Fruit fly (Drosophila melanogaster) whole organism, embryonic: Measurements from ENCODE around the gene wit.

ENCODE experiments used
- Adf1 ChIP-seq: fragments of 200-800 bp; sonication (Bioruptor generic); IDR thresholded peaks from 2 replicates; pipeline ENCODE4 v1.3.6; 2022; ENCODE audit warnings: missing biosample characterization, missing genetic modification characterization
- Atf-2 ChIP-seq: fragments of 200-800 bp; sonication (Bioruptor generic); optimal IDR thresholded peaks from 2 replicates; lab custom pipeline; 2016; ENCODE audit warnings: missing biosample characterization, missing genetic modification characterization
- BEAF-32 ChIP-seq: fragments of 200-800 bp; sonication (Bioruptor generic); optimal IDR thresholded peaks from 3 replicates; lab custom pipeline; 2017; ENCODE audit warnings: missing biosample characterization, missing genetic modification characterization, mild to moderate bottlenecking, moderate library complexity, missing genetic modification reagents
- Blimp-1 ChIP-seq: fragments of 200-800 bp; sonication (Bioruptor generic); optimal IDR thresholded peaks from 3 replicates; lab custom pipeline; 2018; ENCODE audit warnings: missing biosample characterization, missing genetic modification characterization, mild to moderate bottlenecking, moderate library complexity, missing genetic modification reagents
- CG10209 ChIP-seq: fragments of 200-800 bp; sonication (Bioruptor generic); optimal IDR thresholded peaks from 3 replicates; lab custom pipeline; 2017; ENCODE audit warnings: missing biosample characterization, mild to moderate bottlenecking, missing genetic modification characterization, missing genetic modification reagents
- CG11504 ChIP-seq: fragments of 200-800 bp; sonication (Bioruptor generic); optimal IDR thresholded peaks from 3 replicates; lab custom pipeline; 2019; ENCODE audit warnings: missing biosample characterization, mild to moderate bottlenecking, missing genetic modification characterization, moderate library complexity
- CG13894 ChIP-seq: fragments of 200-800 bp; sonication (Bioruptor generic); optimal IDR thresholded peaks from 3 replicates; lab custom pipeline; 2018; ENCODE audit warnings: missing biosample characterization, mild to moderate bottlenecking, missing genetic modification characterization, moderate library complexity
- CG15514 ChIP-seq: fragments of 200-800 bp; sonication (Bioruptor generic); optimal IDR thresholded peaks from 3 replicates; lab custom pipeline; 2017; ENCODE audit warnings: missing biosample characterization, missing genetic modification characterization, mild to moderate bottlenecking, moderate library complexity, missing genetic modification reagents
- CG17802 ChIP-seq: fragments of 200-800 bp; sonication (Bioruptor generic); optimal IDR thresholded peaks from 2 replicates; lab custom pipeline; 2018; ENCODE audit warnings: missing biosample characterization, mild to moderate bottlenecking, missing genetic modification characterization, moderate library complexity
- CG1792 ChIP-seq: fragments of 200-800 bp; sonication (Bioruptor generic); optimal IDR thresholded peaks from 2 replicates; lab custom pipeline; 2016; ENCODE audit warnings: missing biosample characterization, missing genetic modification characterization
- CG2875 ChIP-seq: fragments of 200-800 bp; sonication (Bioruptor generic); optimal IDR thresholded peaks from 2 replicates; lab custom pipeline; 2017; ENCODE audit warnings: missing biosample characterization, mild to moderate bottlenecking, missing genetic modification characterization, missing genetic modification reagents
- CG2889 ChIP-seq: fragments of 200-800 bp; sonication (Bioruptor generic); IDR thresholded peaks from 3 replicates; pipeline ENCODE4 v1.3.6; 2022; ENCODE audit warnings: missing biosample characterization, missing genetic modification characterization
- CG31224 ChIP-seq: fragments of 200-800 bp; sonication (Bioruptor generic); IDR thresholded peaks from 2 replicates; pipeline ENCODE4 v1.3.6; 2022; ENCODE audit warnings: missing biosample characterization, missing genetic modification characterization
- CG34224 ChIP-seq: fragments of 200-800 bp; sonication (Bioruptor generic); IDR thresholded peaks from 3 replicates; pipeline ENCODE4 v1.3.6; 2022; ENCODE audit warnings: missing biosample characterization, missing genetic modification characterization; ENCODE audit not compliant: partially characterized antibody
- CG34422 ChIP-seq: fragments of 200-800 bp; sonication (Bioruptor generic); IDR thresholded peaks from 3 replicates; pipeline ENCODE4 v1.3.6; 2022; ENCODE audit warnings: missing biosample characterization, missing genetic modification characterization
- CG43689 ChIP-seq: fragments of 200-800 bp; sonication (Bioruptor generic); IDR thresholded peaks from 2 replicates; pipeline ENCODE4 v1.3.6; 2022; ENCODE audit warnings: missing biosample characterization, missing genetic modification characterization
- CG4707 ChIP-seq: fragments of 200-800 bp; sonication (Bioruptor generic); optimal IDR thresholded peaks from 2 replicates; lab custom pipeline; 2018; ENCODE audit warnings: missing biosample characterization, mild to moderate bottlenecking, missing genetic modification characterization, moderate library complexity
- CG6175 ChIP-seq: fragments of 200-800 bp; sonication (Bioruptor generic); IDR thresholded peaks from 3 replicates; pipeline ENCODE4 v1.3.6; 2022; ENCODE audit warnings: missing biosample characterization, missing genetic modification characterization
- CG7556 ChIP-seq: fragments of 200-800 bp; sonication (Bioruptor generic); optimal IDR thresholded peaks from 2 replicates; lab custom pipeline; 2017; ENCODE audit warnings: missing biosample characterization, mild to moderate bottlenecking, missing genetic modification characterization
- CG8924 ChIP-seq: fragments of 200-800 bp; optimal IDR thresholded peaks from 3 replicates; lab custom pipeline; 2019; ENCODE audit warnings: missing biosample characterization, mild to moderate bottlenecking, missing genetic modification characterization, moderate library complexity
- CG9215 ChIP-seq: fragments of 200-800 bp; sonication (Bioruptor generic); IDR thresholded peaks from 2 replicates; pipeline ENCODE4 v1.3.6; 2022; ENCODE audit warnings: missing biosample characterization, missing genetic modification characterization
- CG9609 ChIP-seq: fragments of 200-800 bp; sonication (Bioruptor generic); optimal IDR thresholded peaks from 3 replicates; lab custom pipeline; 2016; ENCODE audit warnings: missing biosample characterization, missing genetic modification characterization
- Camta ChIP-seq: fragments of 200-800 bp; sonication (Bioruptor generic); optimal IDR thresholded peaks from 2 replicates; lab custom pipeline; 2016; ENCODE audit warnings: missing biosample characterization, missing genetic modification characterization
- CoRest ChIP-seq: fragments of 200-800 bp; sonication (Bioruptor generic); optimal IDR thresholded peaks from 3 replicates; lab custom pipeline; 2018; ENCODE audit warnings: missing biosample characterization, mild to moderate bottlenecking, missing genetic modification characterization, moderate library complexity
- Dfd ChIP-seq, 2 experiments: fragments of >200 bp; optimal IDR thresholded peaks; 2 replicates each; lab custom pipeline; 2017; ENCODE audit warnings: missing biosample characterization in 2 of 2, missing genetic modification characterization in 2 of 2
- E2f1 ChIP-seq: fragments of 200-800 bp; sonication (Bioruptor generic); IDR thresholded peaks from 2 replicates; pipeline ENCODE4 v1.3.6; 2022; ENCODE audit warnings: missing biosample characterization, missing genetic modification characterization
- Gsc ChIP-seq: fragments of 200-800 bp; sonication (Bioruptor generic); IDR thresholded peaks from 2 replicates; pipeline ENCODE4 v1.3.6; 2022; ENCODE audit warnings: missing biosample characterization, missing genetic modification characterization
- Gug ChIP-seq: fragments of 200-800 bp; sonication (Bioruptor generic); IDR thresholded peaks from 4 replicates; pipeline ENCODE4 v1.3.6; 2022; ENCODE audit warnings: missing biosample characterization, missing genetic modification characterization
- H2.0 ChIP-seq: fragments of 200-800 bp; sonication (Bioruptor generic); IDR thresholded peaks from 2 replicates; pipeline ENCODE4 v1.3.6; 2022; ENCODE audit warnings: missing biosample characterization, missing genetic modification characterization
- HHEX ChIP-seq: fragments of 200-800 bp; sonication (Bioruptor generic); optimal IDR thresholded peaks from 3 replicates; lab custom pipeline; 2017; ENCODE audit warnings: missing biosample characterization, mild to moderate bottlenecking, missing genetic modification characterization, missing genetic modification reagents
- Lpt ChIP-seq: fragments of >200 bp; optimal IDR thresholded peaks from 2 replicates; lab custom pipeline; 2018; ENCODE audit warnings: missing biosample characterization, missing genetic modification characterization
- MTF-1 ChIP-seq: fragments of 200-800 bp; sonication (Bioruptor generic); optimal IDR thresholded peaks from 2 replicates; lab custom pipeline; 2018; ENCODE audit warnings: missing biosample characterization, mild to moderate bottlenecking, missing genetic modification characterization, borderline replicate concordance
- Mad ChIP-seq: fragments of 200-800 bp; sonication (Bioruptor generic); optimal IDR thresholded peaks from 2 replicates; lab custom pipeline; 2016; ENCODE audit warnings: missing biosample characterization, missing genetic modification characterization
- Optix ChIP-seq: fragments of 200-800 bp; sonication (Bioruptor generic); IDR thresholded peaks from 3 replicates; pipeline ENCODE4 v1.3.6; 2022; ENCODE audit warnings: missing biosample characterization, missing genetic modification characterization
- chinmo ChIP-seq: fragments of 200-800 bp; sonication (Bioruptor generic); IDR thresholded peaks from 4 replicates; pipeline ENCODE4 v1.3.6; 2022; ENCODE audit warnings: missing biosample characterization, missing genetic modification characterization; ENCODE audit not compliant: partially characterized antibody
- croc ChIP-seq: fragments of 200-800 bp; sonication (Bioruptor generic); conservative IDR thresholded peaks from 3 replicates; pipeline ENCODE4 v1.3.6; 2022; ENCODE audit warnings: missing biosample characterization, missing genetic modification characterization
- gfzf ChIP-seq: fragments of 200-800 bp; sonication (Bioruptor generic); optimal IDR thresholded peaks from 2 replicates; lab custom pipeline; 2016; ENCODE audit warnings: missing biosample characterization, mild to moderate bottlenecking, missing genetic modification characterization, moderate library complexity
- her ChIP-seq: fragments of 200-800 bp; sonication (Bioruptor generic); optimal IDR thresholded peaks from 2 replicates; lab custom pipeline; 2016; ENCODE audit warnings: missing biosample characterization, missing genetic modification characterization
- lbe ChIP-seq: fragments of 200-800 bp; sonication (Bioruptor generic); optimal IDR thresholded peaks from 2 replicates; lab custom pipeline; 2016; ENCODE audit warnings: missing biosample characterization, mild to moderate bottlenecking, missing genetic modification characterization
- lola ChIP-seq, 3 experiments: fragments of >200 bp in 2 of 3; fragments of 200-800 bp in 1 of 3; sonication (Bioruptor generic) in 1 of 3; optimal IDR thresholded peaks; 2 replicates each; lab custom pipeline; 2017 to 2019; ENCODE audit warnings: missing biosample characterization in 3 of 3, missing genetic modification characterization in 3 of 3, mild to moderate bottlenecking in 1 of 3, moderate library complexity in 1 of 3
- luna ChIP-seq: fragments of 200-800 bp; sonication (Bioruptor generic); optimal IDR thresholded peaks from 2 replicates; lab custom pipeline; 2016; ENCODE audit warnings: missing biosample characterization, missing genetic modification characterization
- mirr ChIP-seq: fragments of 200-800 bp; sonication (Bioruptor generic); optimal IDR thresholded peaks from 3 replicates; lab custom pipeline; 2018; ENCODE audit warnings: missing biosample characterization, mild to moderate bottlenecking, missing genetic modification characterization
- nerfin-1 ChIP-seq: fragments of 200-800 bp; sonication (Bioruptor generic); optimal IDR thresholded peaks from 3 replicates; lab custom pipeline; 2019; ENCODE audit warnings: missing biosample characterization, mild to moderate bottlenecking, missing genetic modification characterization, moderate library complexity
- oc ChIP-seq: fragments of 200-800 bp; sonication (Bioruptor generic); optimal IDR thresholded peaks from 2 replicates; lab custom pipeline; 2018; ENCODE audit warnings: missing biosample characterization, mild to moderate bottlenecking, missing genetic modification characterization, moderate library complexity
- phol ChIP-seq: fragments of 200-800 bp; sonication (Bioruptor generic); optimal IDR thresholded peaks from 3 replicates; lab custom pipeline; 2018; ENCODE audit warnings: missing biosample characterization, mild to moderate bottlenecking, missing genetic modification characterization, moderate library complexity
- sisA ChIP-seq: fragments of 200-800 bp; sonication (Bioruptor generic); IDR thresholded peaks from 2 replicates; pipeline ENCODE4 v1.3.6; 2022; ENCODE audit warnings: missing biosample characterization, missing genetic modification characterization
- ssp ChIP-seq: fragments of 200-800 bp; sonication (Bioruptor generic); IDR thresholded peaks from 2 replicates; pipeline ENCODE4 v1.3.6; 2022; ENCODE audit warnings: missing biosample characterization, missing genetic modification characterization
- twi ChIP-seq: fragments of 200-800 bp; optimal IDR thresholded peaks from 2 replicates; lab custom pipeline; 2019; ENCODE audit warnings: missing biosample characterization, mild to moderate bottlenecking, missing genetic modification characterization, moderate library complexity

The wit gene

DNA sequence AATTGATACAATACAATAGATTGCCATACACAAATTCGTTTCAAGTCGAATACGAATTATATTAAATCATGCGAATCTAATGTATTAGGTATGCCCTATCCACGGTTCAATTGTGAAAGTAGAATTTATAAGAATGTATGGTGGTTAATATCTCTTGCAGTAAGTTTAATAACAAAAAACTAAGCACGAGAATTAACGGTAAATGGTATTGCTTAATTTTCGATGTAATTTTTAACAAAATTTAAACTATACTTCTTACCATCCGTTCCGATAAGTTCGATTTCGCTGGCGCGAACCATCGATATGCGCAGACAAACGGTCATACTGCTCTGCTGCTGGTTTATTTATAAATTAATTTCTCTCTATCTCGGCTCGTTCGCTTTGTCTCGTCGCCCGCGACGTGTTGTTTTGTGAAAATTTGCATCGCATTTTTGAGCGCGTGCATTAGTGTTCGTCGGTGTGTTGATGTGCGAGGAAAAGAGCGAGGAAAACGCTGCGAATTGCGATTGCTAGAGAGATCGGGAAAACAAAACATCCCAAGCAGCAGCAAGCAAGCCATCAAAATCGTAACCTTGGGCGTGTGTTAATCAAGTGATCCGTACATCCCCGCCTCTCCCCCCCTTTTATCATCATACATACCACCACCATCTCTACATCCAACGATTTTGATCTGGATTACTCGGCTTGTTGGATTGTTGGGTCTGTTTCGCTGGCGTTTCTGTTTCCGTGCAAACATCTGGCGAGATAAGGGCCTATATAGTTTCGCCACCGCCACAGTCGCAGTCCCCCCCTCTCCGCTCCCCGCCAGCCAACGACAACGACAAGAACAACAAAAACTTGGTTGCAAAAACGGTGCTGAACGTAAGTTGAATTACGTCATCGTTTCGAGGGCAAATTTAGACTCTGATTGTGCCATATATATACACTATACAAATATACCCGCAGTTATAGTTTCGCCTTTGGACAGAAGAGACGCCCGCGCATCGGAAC, 32.0 kb upstream of the wit start, which contains the start of gene Fit1 (continued):
- TF ChIP-seq luna (GFP tag; lab: Kevin White, UChicago) (no peak), Atf-2 (GFP tag; lab: Kevin White, UChicago) (no peak), croc (GFP tag; lab: Robert Waterston, UW) (no peak), CG9609 (GFP tag; lab: Kevin White, UChicago) (no peak), CG9215 (no peak), CG2889 (GFP tag; lab: Robert Waterston, UW) (no peak), BEAF-32 (GFP tag; lab: Kevin White, UChicago) (peak; percentile 66), CG13894 (tag; lab: Kevin White, UChicago) (peak; percentile 70), MTF-1 (GFP tag; lab: Kevin White, UChicago) (no peak), H2.0 (no peak), gfzf (GFP tag; lab: Kevin White, UChicago) (peak; percentile 50), Camta (GFP tag; lab: Kevin White, UChicago) (no peak), CG17802 (no peak), Mad (GFP tag; lab: Kevin White, UChicago) (no peak), Optix (GFP tag; lab: Robert Waterston, UW) (no peak), Lpt (GFP tag; lab: Kevin White, UChicago) (no peak), ssp (GFP tag; lab: Robert Waterston, UW) (no peak), CG43689 (GFP tag; lab: Robert Waterston, UW) (no peak), CG4707 (no peak), CoRest (tag; lab: Kevin White, UChicago) (no peak), E2f1 (GFP tag; lab: Robert Waterston, UW) (no peak), Gsc (GFP tag; lab: Robert Waterston, UW) (no peak), HHEX (GFP tag; lab: Kevin White, UChicago) (peak; percentile 27), phol (tag; lab: Kevin White, UChicago) (no peak), Adf1 (GFP tag; lab: Robert Waterston, UW) (peak; percentile 72), her (GFP tag; lab: Kevin White, UChicago) (no peak), Dfd (GFP tag; optimal IDR thresholded peaks at IDR 0.05; lab: Kevin White, UChicago) (no peak), CG31224 (no peak), nerfin-1 (tag; lab: Kevin White, UChicago) (peak; percentile 13), lola (GFP tag; optimal IDR thresholded peaks at IDR 0.05; lab: Kevin White, UChicago) (no peak), sisA (no peak), CG7556 (GFP tag; lab: Kevin White, UChicago) (no peak), CG6175 (GFP tag; lab: Robert Waterston, UW) (peak; percentile 69; the same call in 1 of the 3 replicates), CG1792 (GFP tag; lab: Kevin White, UChicago) (no peak), mirr (GFP tag; lab: Kevin White, UChicago) (peak; percentile 62), CG10209 (no peak), Blimp-1 (GFP tag; lab: Kevin White, UChicago) (no peak), CG2875 (GFP tag; lab: Kevin White, UChicago) (no peak), oc (no peak), twi (tag; lab: Kevin White, UChicago) (no peak), CG8924 (tag; lab: Kevin White, UChicago) (peak; percentile 38), chinmo (GFP tag; lab: Robert Waterston, UW) (peak; percentile 82), CG15514 (GFP tag; lab: Kevin White, UChicago) (peak; percentile 54), Gug (GFP tag; lab: Robert Waterston, UW) (no peak), CG11504 (tag; lab: Kevin White, UChicago) (no peak), lbe (GFP tag; lab: Kevin White, UChicago) (no peak), CG34224 (GFP tag; lab: Robert Waterston, UW) (peak; percentile 60), CG34422 (GFP tag; lab: Robert Waterston, UW) (peak; percentile 55; the same call in 1 of the 3 replicates)
